Fruit fly (Drosophila melanogaster) whole organism, adult: Measurements from ENCODE around the gene RpL34a.

Experiments
- CG7101 ChIP-seq: fragments of 200-800 bp; sonication (Bioruptor generic); optimal IDR thresholded peaks from 2 replicates; lab custom pipeline; 2018; ENCODE audit warnings: missing biosample characterization, mild to moderate bottlenecking, missing genetic modification characterization, moderate library complexity
- Clk ChIP-seq: fragments of 200-800 bp; sonication (Bioruptor generic); optimal IDR thresholded peaks from 2 replicates; lab custom pipeline; 2017; ENCODE audit warnings: missing biosample characterization, missing genetic modification characterization
- Hr96 ChIP-seq: fragments of 200-800 bp; sonication (Bioruptor generic); optimal IDR thresholded peaks from 2 replicates; lab custom pipeline; 2016; ENCODE audit warnings: missing biosample characterization, missing genetic modification characterization
- bab1 ChIP-seq: fragments of 200-800 bp; sonication (Bioruptor generic); optimal IDR thresholded peaks from 3 replicates; lab custom pipeline; 2019; ENCODE audit warnings: missing biosample characterization, mild to moderate bottlenecking, missing genetic modification characterization, moderate library complexity
- toe ChIP-seq: fragments of 200-800 bp; sonication (Bioruptor generic); optimal IDR thresholded peaks from 2 replicates; lab custom pipeline; 2016; ENCODE audit warnings: missing biosample characterization, missing genetic modification characterization

DNA sequence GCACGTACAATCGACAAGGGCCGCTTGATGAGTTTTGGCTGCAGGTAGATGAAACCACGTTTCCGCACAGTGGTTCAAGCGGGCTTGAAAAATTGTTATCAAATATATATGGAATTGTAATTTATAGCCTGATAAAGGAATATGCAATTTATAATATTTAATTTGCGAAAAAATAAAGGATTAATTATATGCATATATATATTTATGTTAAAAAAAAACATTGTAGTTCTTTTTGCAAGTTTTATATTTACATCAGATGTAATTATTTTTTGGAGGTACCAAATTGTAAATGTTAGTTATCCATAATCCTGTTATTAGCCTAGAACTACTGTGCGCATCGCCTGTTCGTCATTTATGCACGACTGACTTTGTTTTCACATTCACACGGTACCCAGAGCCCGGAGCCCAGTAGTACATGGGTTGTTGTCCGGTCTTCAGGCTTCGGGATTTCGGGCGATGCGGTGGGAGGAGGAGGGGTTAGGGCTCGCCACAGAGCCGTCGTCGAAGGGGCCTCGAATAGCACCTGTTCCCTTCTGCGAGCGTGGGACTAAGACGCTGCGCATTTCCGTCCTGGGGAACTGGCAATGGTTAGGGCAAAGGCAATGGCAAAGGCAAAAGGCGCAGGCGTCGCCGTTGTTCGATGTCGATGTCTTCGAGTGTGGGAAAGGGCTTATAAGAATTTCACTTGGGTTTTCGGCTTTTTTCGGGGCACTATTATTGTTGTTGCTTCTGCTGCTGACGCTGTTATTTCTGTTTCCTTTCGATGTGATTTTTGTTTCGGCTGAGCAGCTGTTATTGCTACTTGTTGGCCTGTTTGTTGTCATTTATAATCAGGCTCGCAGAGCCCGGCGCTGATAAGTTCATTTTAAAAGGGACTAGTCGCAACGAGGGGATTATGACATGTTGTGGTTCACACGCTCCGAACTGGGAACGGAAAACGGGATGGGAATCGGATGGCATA, 41.0 kb downstream of the RpL34a start:
- TF ChIP-seq bab1 (no peak), Clk (GFP tag; lab: Kevin White, UChicago) (no peak), CG7101 (tag; lab: Kevin White, UChicago) (no peak), toe (no peak), Hr96 (no peak)
